Fruit fly (Drosophila melanogaster) whole organism, embryonic: ENCODE results near the gene Rab14.

ENCODE experiments used
- Bdp1 ChIP-seq: fragments of 200-800 bp; sonication (Bioruptor generic); optimal IDR thresholded peaks from 3 replicates; lab custom pipeline; 2016; ENCODE audit warnings: missing biosample characterization, missing genetic modification characterization
- CG13424 ChIP-seq: fragments of 200-800 bp; sonication (Bioruptor generic); optimal IDR thresholded peaks from 2 replicates; lab custom pipeline; 2019; ENCODE audit warnings: missing biosample characterization, mild to moderate bottlenecking, missing genetic modification characterization, moderate library complexity
- CG4707 ChIP-seq: fragments of 200-800 bp; sonication (Bioruptor generic); optimal IDR thresholded peaks from 2 replicates; lab custom pipeline; 2018; ENCODE audit warnings: missing biosample characterization, mild to moderate bottlenecking, missing genetic modification characterization, moderate library complexity
- Hr78 ChIP-seq, 2 experiments: fragments of 200-800 bp in 1 of 2; fragments of >200 bp in 1 of 2; sonication (Bioruptor generic) in 1 of 2; optimal IDR thresholded peaks; 2 replicates each; lab custom pipeline; 2017 to 2019; ENCODE audit warnings: missing biosample characterization in 2 of 2, missing genetic modification characterization in 2 of 2, mild to moderate bottlenecking in 1 of 2, moderate library complexity in 1 of 2
- hb ChIP-seq: fragments of 200-800 bp; sonication (Bioruptor generic); IDR thresholded peaks from 3 replicates; pipeline ENCODE4 v1.3.6; 2022; ENCODE audit warnings: missing biosample characterization, missing genetic modification characterization; ENCODE audit not compliant: partially characterized antibody
- onecut ChIP-seq: fragments of 200-800 bp; sonication (Bioruptor generic); IDR thresholded peaks from 2 replicates; pipeline ENCODE4 v1.3.6; 2022; ENCODE audit warnings: missing biosample characterization, missing genetic modification characterization
- twi ChIP-seq: fragments of 200-800 bp; optimal IDR thresholded peaks from 2 replicates; lab custom pipeline; 2019; ENCODE audit warnings: missing biosample characterization, mild to moderate bottlenecking, missing genetic modification characterization, moderate library complexity

- TF ChIP-seq Hr78 (GFP tag; optimal IDR thresholded peaks at IDR 0.05; lab: Kevin White, UChicago) (no peak), twi (tag; lab: Kevin White, UChicago) (no peak), onecut (GFP tag; lab: Robert Waterston, UW) (no peak), CG13424 (tag; lab: Kevin White, UChicago) (no peak), Bdp1 (GFP tag; lab: Kevin White, UChicago) (no peak), CG4707 (GFP tag; lab: Kevin White, UChicago) (no peak), hb (GFP tag; lab: Robert Waterston, UW) (no peak)
These were observed 17.0 kb upstream of the Rab14 start, which contains the start of gene CG15286 for dm6 chr2L:14337940-14338339.
